Worm (Caenorhabditis elegans) whole organism, early embryonic: ENCODE data around the gene glod-4.

Experiments used
- B0310.2 ChIP-seq: sonication (generic microtip); optimal IDR thresholded peaks from 2 replicates; lab custom pipeline; 2016; ENCODE audit warnings: mild to moderate bottlenecking, missing genetic modification characterization, missing compliant biosample characterization
- aly-1 ChIP-seq: sonication (generic microtip); optimal IDR thresholded peaks from 2 replicates; lab custom pipeline; 2016; ENCODE audit warnings: missing genetic modification characterization, missing compliant biosample characterization
- ama-1 ChIP-seq: fragments of 150-350 bp; optimal IDR thresholded peaks from 2 replicates; lab custom pipeline; 2014
- ceh-36 ChIP-seq: sonication (generic microtip); optimal IDR thresholded peaks from 2 replicates; lab custom pipeline; 2016; ENCODE audit warnings: missing genetic modification characterization, inconsistent platforms, missing compliant biosample characterization
- ets-7 ChIP-seq: sonication (generic microtip); optimal IDR thresholded peaks from 2 replicates; lab custom pipeline; 2016; ENCODE audit warnings: missing genotype, missing genetic modification characterization, missing compliant biosample characterization
- flt-1 ChIP-seq: fragments of 200-800 bp; sonication (Bioruptor generic); IDR thresholded peaks from 2 replicates; pipeline ENCODE4 v1.3.6; 2022; ENCODE audit warnings: missing genetic modification characterization, missing compliant biosample characterization
- hmbx-1 ChIP-seq: sonication (generic microtip); optimal IDR thresholded peaks from 2 replicates; lab custom pipeline; 2016; ENCODE audit warnings: mild to moderate bottlenecking, missing genetic modification characterization, missing compliant biosample characterization
- hmg-4 ChIP-seq: fragments of 200-800 bp; sonication (Bioruptor generic); optimal IDR thresholded peaks from 2 replicates; lab custom pipeline; 2018; ENCODE audit warnings: mild to moderate bottlenecking, missing genetic modification characterization, missing compliant biosample characterization
- pes-1 ChIP-seq: fragments of 200-800 bp; sonication (Bioruptor generic); IDR thresholded peaks from 2 replicates; pipeline ENCODE4 v1.3.6; 2022; ENCODE audit warnings: missing genetic modification reagents, missing genetic modification characterization, missing compliant biosample characterization
- scrt-1 ChIP-seq: fragments of 200-800 bp; sonication (Bioruptor generic); IDR thresholded peaks from 2 replicates; pipeline ENCODE4 v1.3.6; 2022; ENCODE audit warnings: missing genetic modification characterization, missing compliant biosample characterization
- sea-1 ChIP-seq: fragments of 200-800 bp; sonication (Bioruptor generic); conservative IDR thresholded peaks from 2 replicates; pipeline ENCODE4 v1.3.6; 2022; ENCODE audit warnings: missing genetic modification characterization, missing compliant biosample characterization
- tbx-11 ChIP-seq: fragments of 200-800 bp; sonication (Bioruptor generic); IDR thresholded peaks from 2 replicates; pipeline ENCODE4 v1.3.6; 2022; ENCODE audit warnings: missing genetic modification characterization, missing compliant biosample characterization
- tbx-37 ChIP-seq: fragments of 200-800 bp; sonication (Bioruptor generic); conservative IDR thresholded peaks from 2 replicates; pipeline ENCODE4 v1.3.6; 2022; ENCODE audit warnings: missing genetic modification reagents, missing genetic modification characterization, missing compliant biosample characterization

DNA sequence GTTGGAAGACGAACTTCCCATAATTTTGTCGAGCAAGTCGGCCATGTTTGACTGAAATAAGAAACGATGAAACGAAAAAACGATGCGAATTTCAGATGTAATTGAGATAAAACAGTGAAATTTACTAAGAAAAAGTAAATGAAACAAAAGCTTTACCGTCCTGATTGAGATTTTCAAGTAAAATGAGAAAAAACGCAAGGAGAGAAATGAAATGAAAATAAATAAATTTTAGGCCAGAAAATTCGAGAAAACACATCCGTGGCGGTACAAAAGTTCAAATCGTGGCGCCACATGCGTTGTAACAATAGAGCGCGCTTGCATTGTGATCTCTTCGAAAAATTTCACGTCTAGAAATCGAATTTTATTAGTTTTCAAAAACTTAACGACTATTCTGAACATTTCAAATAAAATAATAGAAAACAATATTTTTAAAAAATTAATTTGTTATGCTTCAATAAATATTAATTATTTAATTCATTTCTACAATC is 22.8 kb downstream of the glod-4 start, which contains the start of the genes hrde-1 and C16C10.13:
- TF ChIP-seq ets-7 (tag; lab: Kevin White, UChicago) (no peak), ama-1 (lab: Kevin White, UChicago) (no peak), scrt-1 (GFP tag; lab: Robert Waterston, UW) (no peak), hmg-4 (GFP tag; lab: Kevin White, UChicago) (no peak), pes-1 (no peak), tbx-11 (no peak), tbx-37 (GFP tag; lab: Robert Waterston, UW) (no peak), aly-1 (tag; lab: Kevin White, UChicago) (no peak), hmbx-1 (no peak), flt-1 (GFP tag; lab: Robert Waterston, UW) (no peak), ceh-36 (tag; lab: Kevin White, UChicago) (no peak), B0310.2 (no peak), sea-1 (GFP tag; lab: Robert Waterston, UW) (no peak)
